ENCODE assay signal across 2 fruit fly cellular contexts in the genomic region with DNA sequence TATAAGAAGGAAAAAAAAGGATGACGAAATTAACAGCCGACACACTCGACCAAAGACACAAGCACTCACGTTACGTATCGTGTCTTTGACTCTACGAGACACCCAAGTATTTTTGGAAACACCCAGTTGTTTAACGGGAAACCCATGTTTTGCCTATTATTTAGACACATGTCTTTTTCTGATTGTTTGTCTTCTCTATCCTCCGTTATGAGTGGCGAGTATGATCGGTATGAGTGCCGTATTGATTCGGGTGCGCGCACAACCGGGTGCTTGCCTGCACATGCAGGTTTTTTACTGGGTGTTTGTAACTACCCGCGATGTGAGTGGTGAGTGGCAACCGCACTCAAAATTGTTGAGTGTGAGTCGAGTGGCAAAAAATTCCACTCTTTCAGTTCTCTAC.
TF ChIP-seq lines count a peak whose summit lies in the region.

No protein-coding gene starts in this region.

- no peak for TF ChIP-seq CTCF in whole organism, embryonic (GFP tag; optimal IDR thresholded peaks at IDR 0.05; lab: Kevin White, UChicago)

TF ChIP-seq in whole organism, 6 proteins besides CTCF, POLR2A, EP300 and RAD21:
- peak; percentile 57 for TF ChIP-seq pan (optimal IDR thresholded peaks at IDR 0.05; lab: Kevin White, UChicago)
- no peak for TF ChIP-seq Dll (optimal IDR thresholded peaks at IDR 0.05; lab: Kevin White, UChicago)
- TF ChIP-seq usp (GFP tag; optimal IDR thresholded peaks at IDR 0.05; lab: Kevin White, UChicago): no peak
- no peak for TF ChIP-seq EcR (GFP tag; optimal IDR thresholded peaks at IDR 0.05; lab: Kevin White, UChicago)

TF ChIP-seq in whole organism, embryonic, 481 proteins besides CTCF, POLR2A, EP300 and RAD21:
- TF ChIP-seq Aef1 (GFP tag; IDR thresholded peaks at IDR 0.05; lab: Robert Waterston, UW) (no peak), CG3163 (GFP tag; optimal IDR thresholded peaks at IDR 0.05; lab: Kevin White, UChicago) (peak; percentile 21), CG2889 (GFP tag; IDR thresholded peaks at IDR 0.05; lab: Robert Waterston, UW) (no peak), CG12104 (GFP tag; optimal IDR thresholded peaks at IDR 0.05; lab: Kevin White, UChicago) (no peak), tll (GFP tag; optimal IDR thresholded peaks at IDR 0.05; lab: Kevin White, UChicago) (peak in 1 of 2 experiments; percentile 51), dm (GFP tag; optimal IDR thresholded peaks at IDR 0.05; lab: Kevin White, UChicago) (no peak), CG14710 (tag; optimal IDR thresholded peaks at IDR 0.05; lab: Kevin White, UChicago) (no peak), CG15479 (GFP tag; optimal IDR thresholded peaks at IDR 0.05; lab: Kevin White, UChicago) (peak; percentile 4), z (GFP tag; IDR thresholded peaks at IDR 0.05; lab: Robert Waterston, UW) (peak; percentile 94), CG9437 (GFP tag; optimal IDR thresholded peaks at IDR 0.05; lab: Kevin White, UChicago) (peak; percentile 79), CG31365 (tag; optimal IDR thresholded peaks at IDR 0.05; lab: Kevin White, UChicago) (no peak), CG1603 (tag; optimal IDR thresholded peaks at IDR 0.05; lab: Kevin White, UChicago) (no peak), CG10366 (GFP tag; IDR thresholded peaks at IDR 0.05; lab: Robert Waterston, UW) (peak; percentile 9; the same call in 1 of the 2 replicates), Ets65A (GFP tag; lab: Kevin White, UChicago) (peak; percentile 78), twi (tag; optimal IDR thresholded peaks at IDR 0.05; lab: Kevin White, UChicago) (peak; percentile 87), Med (GFP tag; lab: Kevin White, UChicago) (peak; percentile 75), CG8290 (GFP tag; optimal IDR thresholded peaks at IDR 0.05; lab: Kevin White, UChicago) (no peak), CG8290 (tag; optimal IDR thresholded peaks at IDR 0.05; lab: Kevin White, UChicago) (peak in 1 of 2 experiments; percentile 9), BEAF-32 (GFP tag; optimal IDR thresholded peaks at IDR 0.05; lab: Kevin White, UChicago) (no peak), bbx (GFP tag; IDR thresholded peaks at IDR 0.05; lab: Robert Waterston, UW; ENCODE audit: partially characterized antibody) (no peak), ERR (GFP tag; optimal IDR thresholded peaks at IDR 0.05; lab: Kevin White, UChicago) (no peak), dmrt11E (tag; optimal IDR thresholded peaks at IDR 0.05; lab: Kevin White, UChicago) (no peak), scrt (GFP tag; optimal IDR thresholded peaks at IDR 0.05; lab: Kevin White, UChicago) (no peak), ssp (GFP tag; IDR thresholded peaks at IDR 0.05; lab: Robert Waterston, UW) (no peak), CG2199 (GFP tag; IDR thresholded peaks at IDR 0.05; lab: Robert Waterston, UW) (peak; percentile 98), CG7987 (GFP tag; optimal IDR thresholded peaks at IDR 0.05; lab: Kevin White, UChicago) (no peak)
